Fruit fly (Drosophila melanogaster) whole organism, embryonic: Measurements from ENCODE around the gene CG7878.
A peak's percentile ranks its signal among the peaks of the same experiment; 100 is the strongest.

Source experiments
- ATbp ChIP-seq: fragments of 200-800 bp; sonication (Bioruptor generic); optimal IDR thresholded peaks from 2 replicates; lab custom pipeline; 2017; ENCODE audit warnings: missing biosample characterization, mild to moderate bottlenecking, missing genetic modification characterization, missing genetic modification reagents
- Ada2b ChIP-seq: fragments of 200-800 bp; sonication (Bioruptor generic); IDR thresholded peaks from 2 replicates; pipeline ENCODE4 v1.3.6; 2022; ENCODE audit warnings: missing biosample characterization, missing genetic modification characterization
- BEAF-32 ChIP-seq: fragments of 200-800 bp; sonication (Bioruptor generic); optimal IDR thresholded peaks from 3 replicates; lab custom pipeline; 2017; ENCODE audit warnings: missing biosample characterization, missing genetic modification characterization, mild to moderate bottlenecking, moderate library complexity, missing genetic modification reagents
- Bdp1 ChIP-seq: fragments of 200-800 bp; sonication (Bioruptor generic); optimal IDR thresholded peaks from 3 replicates; lab custom pipeline; 2016; ENCODE audit warnings: missing biosample characterization, missing genetic modification characterization
- Bgb ChIP-seq: fragments of 200-800 bp; sonication (Bioruptor generic); IDR thresholded peaks from 2 replicates; pipeline ENCODE4 v1.3.6; 2022; ENCODE audit warnings: missing biosample characterization, missing genetic modification characterization; ENCODE audit not compliant: partially characterized antibody
- CG10654 ChIP-seq: fragments of 200-800 bp; sonication (Bioruptor generic); optimal IDR thresholded peaks from 2 replicates; lab custom pipeline; 2016; ENCODE audit warnings: missing biosample characterization, missing genetic modification characterization
- CG11560 ChIP-seq: fragments of 200-800 bp; sonication (Bioruptor generic); IDR thresholded peaks from 3 replicates; pipeline ENCODE4 v1.3.6; 2022; ENCODE audit warnings: missing biosample characterization, missing genetic modification characterization
- CG13287 ChIP-seq: fragments of 200-800 bp; sonication (Bioruptor generic); IDR thresholded peaks from 2 replicates; pipeline ENCODE4 v1.3.6; 2022; ENCODE audit warnings: missing biosample characterization, missing genetic modification characterization; ENCODE audit not compliant: partially characterized antibody
- CG14014 ChIP-seq: fragments of 200-800 bp; sonication (Bioruptor generic); IDR thresholded peaks from 2 replicates; pipeline ENCODE4 v1.3.6; 2022; ENCODE audit warnings: missing biosample characterization, missing genetic modification characterization
- CG14667 ChIP-seq: fragments of 200-800 bp; sonication (Bioruptor generic); IDR thresholded peaks from 2 replicates; pipeline ENCODE4 v1.3.6; 2022; ENCODE audit warnings: missing biosample characterization, missing genetic modification characterization
- CG14860 ChIP-seq: fragments of 200-800 bp; sonication (Bioruptor generic); IDR thresholded peaks from 3 replicates; pipeline ENCODE4 v1.3.6; 2022; ENCODE audit warnings: missing biosample characterization, missing genetic modification characterization; ENCODE audit not compliant: partially characterized antibody
- CG14965 ChIP-seq: fragments of 200-800 bp; sonication (Bioruptor generic); optimal IDR thresholded peaks from 2 replicates; lab custom pipeline; 2016; ENCODE audit warnings: missing biosample characterization, missing genetic modification characterization, borderline replicate concordance
- CG1602 ChIP-seq: fragments of 200-800 bp; sonication (Bioruptor generic); optimal IDR thresholded peaks from 3 replicates; lab custom pipeline; 2016; ENCODE audit warnings: missing biosample characterization, missing genetic modification characterization
- CG16813 ChIP-seq: fragments of 200-800 bp; sonication (Bioruptor generic); IDR thresholded peaks from 3 replicates; pipeline ENCODE4 v1.3.6; 2022; ENCODE audit warnings: missing biosample characterization, missing genetic modification characterization; ENCODE audit not compliant: partially characterized antibody
- CG32767 ChIP-seq: fragments of 200-800 bp; sonication (Bioruptor generic); IDR thresholded peaks from 2 replicates; pipeline ENCODE4 v1.3.6; 2022; ENCODE audit warnings: missing biosample characterization, missing genetic modification characterization
- CG34376 ChIP-seq: fragments of 200-800 bp; sonication (Bioruptor generic); optimal IDR thresholded peaks from 2 replicates; lab custom pipeline; 2018; ENCODE audit warnings: missing biosample characterization, mild to moderate bottlenecking, missing genetic modification characterization
- CG3847 ChIP-seq: fragments of 200-800 bp; sonication (Bioruptor generic); IDR thresholded peaks from 2 replicates; pipeline ENCODE4 v1.3.6; 2022; ENCODE audit warnings: missing biosample characterization, missing genetic modification characterization
- CG42726 ChIP-seq: fragments of 200-800 bp; sonication (Bioruptor generic); IDR thresholded peaks from 2 replicates; pipeline ENCODE4 v1.3.6; 2022; ENCODE audit warnings: missing biosample characterization, missing genetic modification characterization; ENCODE audit not compliant: partially characterized antibody
- CG4282 ChIP-seq: fragments of 200-800 bp; sonication (Bioruptor generic); optimal IDR thresholded peaks from 2 replicates; lab custom pipeline; 2016; ENCODE audit warnings: missing biosample characterization, missing genetic modification characterization
- CG6791 ChIP-seq: fragments of 200-800 bp; sonication (Bioruptor generic); IDR thresholded peaks from 3 replicates; pipeline ENCODE4 v1.3.6; 2022; ENCODE audit warnings: missing biosample characterization, missing genetic modification characterization; ENCODE audit not compliant: partially characterized antibody
- CG8290 ChIP-seq, 3 experiments: fragments of 200-800 bp; sonication (Bioruptor generic); optimal IDR thresholded peaks; 2 replicates each; lab custom pipeline; 2016 to 2019; ENCODE audit warnings: missing biosample characterization in 3 of 3, missing genetic modification characterization in 3 of 3, mild to moderate bottlenecking in 2 of 3, moderate library complexity in 1 of 3
- CG8924 ChIP-seq: fragments of 200-800 bp; optimal IDR thresholded peaks from 3 replicates; lab custom pipeline; 2019; ENCODE audit warnings: missing biosample characterization, mild to moderate bottlenecking, missing genetic modification characterization, moderate library complexity
- CHES-1-like ChIP-seq: fragments of 200-800 bp; sonication (Bioruptor generic); optimal IDR thresholded peaks from 2 replicates; lab custom pipeline; 2016; ENCODE audit warnings: missing biosample characterization, missing genetic modification characterization
- Dip2 ChIP-seq: fragments of 200-800 bp; sonication (Bioruptor generic); IDR thresholded peaks from 2 replicates; pipeline ENCODE4 v1.3.6; 2022; ENCODE audit warnings: missing biosample characterization, missing genetic modification characterization
- Dp ChIP-seq: fragments of 200-800 bp; sonication (Bioruptor generic); optimal IDR thresholded peaks from 2 replicates; lab custom pipeline; 2018; ENCODE audit warnings: missing biosample characterization, mild to moderate bottlenecking, missing genetic modification characterization, moderate library complexity
- Kr ChIP-seq: fragments of 200-800 bp; sonication (Bioruptor generic); optimal IDR thresholded peaks from 2 replicates; lab custom pipeline; 2017; ENCODE audit warnings: missing biosample characterization, mild to moderate bottlenecking, missing genetic modification characterization
- Lhr ChIP-seq: fragments of 200-800 bp; sonication (Bioruptor generic); optimal IDR thresholded peaks from 3 replicates; lab custom pipeline; 2017; ENCODE audit warnings: mild to moderate bottlenecking, missing biosample characterization, missing genetic modification reagents, missing genetic modification characterization
- MTF-1 ChIP-seq: fragments of 200-800 bp; sonication (Bioruptor generic); optimal IDR thresholded peaks from 2 replicates; lab custom pipeline; 2018; ENCODE audit warnings: missing biosample characterization, mild to moderate bottlenecking, missing genetic modification characterization, borderline replicate concordance
- NC2β ChIP-seq: fragments of 200-800 bp; sonication (Bioruptor generic); optimal IDR thresholded peaks from 2 replicates; lab custom pipeline; 2016; ENCODE audit warnings: missing biosample characterization, missing genetic modification characterization
- Neu2 ChIP-seq: fragments of 200-800 bp; sonication (Bioruptor generic); optimal IDR thresholded peaks from 3 replicates; lab custom pipeline; 2016; ENCODE audit warnings: missing biosample characterization, missing genetic modification characterization, borderline replicate concordance
- Opbp ChIP-seq: fragments of 200-800 bp; sonication (Bioruptor generic); IDR thresholded peaks from 3 replicates; pipeline ENCODE4 v1.3.6; 2022; ENCODE audit warnings: missing biosample characterization, missing genetic modification characterization; ENCODE audit not compliant: partially characterized antibody
- Rfx ChIP-seq: fragments of 200-800 bp; sonication (Bioruptor generic); IDR thresholded peaks from 2 replicates; pipeline ENCODE4 v1.3.6; 2022; ENCODE audit warnings: missing biosample characterization, missing genetic modification characterization
- Scr ChIP-seq: fragments of 200-800 bp; sonication (Bioruptor generic); IDR thresholded peaks from 2 replicates; pipeline ENCODE4 v1.3.6; 2022; ENCODE audit warnings: missing biosample characterization, missing genetic modification characterization; ENCODE audit not compliant: partially characterized antibody
- Vsx1 ChIP-seq: fragments of 200-800 bp; sonication (Bioruptor generic); optimal IDR thresholded peaks from 2 replicates; lab custom pipeline; 2017; ENCODE audit warnings: missing biosample characterization, mild to moderate bottlenecking, missing genetic modification characterization, missing genetic modification reagents
- Xbp1 ChIP-seq: fragments of 200-800 bp; sonication (Bioruptor generic); optimal IDR thresholded peaks from 3 replicates; lab custom pipeline; 2016; ENCODE audit warnings: missing biosample characterization, mild to moderate bottlenecking, missing genetic modification characterization
- amos ChIP-seq: fragments of 200-800 bp; sonication (Bioruptor generic); IDR thresholded peaks from 2 replicates; pipeline ENCODE4 v1.3.6; 2022; ENCODE audit warnings: missing biosample characterization, missing genetic modification characterization; ENCODE audit not compliant: partially characterized antibody
- ato ChIP-seq: fragments of 200-800 bp; sonication (Bioruptor generic); IDR thresholded peaks from 2 replicates; pipeline ENCODE4 v1.3.6; 2022; ENCODE audit warnings: missing biosample characterization, missing genetic modification characterization; ENCODE audit not compliant: partially characterized antibody
- bowl ChIP-seq: fragments of 200-800 bp; sonication (Bioruptor generic); IDR thresholded peaks from 2 replicates; pipeline ENCODE4 v1.3.6; 2022; ENCODE audit warnings: missing biosample characterization, missing genetic modification characterization
- gem ChIP-seq: fragments of 200-800 bp; sonication (Bioruptor generic); optimal IDR thresholded peaks from 2 replicates; lab custom pipeline; 2019; ENCODE audit warnings: missing biosample characterization, mild to moderate bottlenecking, missing genetic modification characterization, moderate library complexity
- gfzf ChIP-seq: fragments of 200-800 bp; sonication (Bioruptor generic); optimal IDR thresholded peaks from 2 replicates; lab custom pipeline; 2016; ENCODE audit warnings: missing biosample characterization, mild to moderate bottlenecking, missing genetic modification characterization, moderate library complexity
- kah ChIP-seq: fragments of 200-800 bp; sonication (Bioruptor generic); optimal IDR thresholded peaks from 2 replicates; lab custom pipeline; 2018; ENCODE audit warnings: missing biosample characterization, mild to moderate bottlenecking, missing genetic modification characterization
- odd ChIP-seq: fragments of 200-800 bp; sonication (Bioruptor generic); optimal IDR thresholded peaks from 2 replicates; lab custom pipeline; 2017; ENCODE audit warnings: missing biosample characterization, mild to moderate bottlenecking, missing genetic modification characterization
- psq ChIP-seq: fragments of 200-800 bp; sonication (Bioruptor generic); optimal IDR thresholded peaks from 2 replicates; lab custom pipeline; 2017; ENCODE audit warnings: missing biosample characterization, missing genetic modification characterization
- sens-2 ChIP-seq: fragments of 200-800 bp; sonication (Bioruptor generic); IDR thresholded peaks from 2 replicates; pipeline ENCODE4 v1.3.6; 2022; ENCODE audit warnings: missing biosample characterization, missing genetic modification characterization
- sug ChIP-seq: fragments of 200-800 bp; optimal IDR thresholded peaks from 2 replicates; lab custom pipeline; 2019; ENCODE audit warnings: missing biosample characterization, mild to moderate bottlenecking, missing genetic modification characterization, moderate library complexity
- tna ChIP-seq: fragments of 200-800 bp; sonication (Bioruptor generic); IDR thresholded peaks from 2 replicates; pipeline ENCODE4 v1.3.6; 2022; ENCODE audit warnings: missing biosample characterization, missing genetic modification characterization; ENCODE audit not compliant: partially characterized antibody
- vvl ChIP-seq: fragments of 200-800 bp; sonication (Bioruptor generic); IDR thresholded peaks from 2 replicates; pipeline ENCODE4 v1.3.6; 2022; ENCODE audit warnings: missing biosample characterization, missing genetic modification characterization
- wor ChIP-seq: fragments of 200-800 bp; sonication (Bioruptor generic); IDR thresholded peaks from 2 replicates; pipeline ENCODE4 v1.3.6; 2022; ENCODE audit warnings: missing biosample characterization, missing genetic modification characterization
- zen2 ChIP-seq: fragments of 200-800 bp; sonication (Bioruptor generic); IDR thresholded peaks from 3 replicates; pipeline ENCODE4 v1.3.6; 2022; ENCODE audit warnings: missing biosample characterization, missing genetic modification characterization; ENCODE audit not compliant: partially characterized antibody

Gene CG7878

dm6 chr3R:8139326-8139725, 16.8 kb downstream of the CG7878 start (continued):
- TF ChIP-seq kah (GFP tag; lab: Kevin White, UChicago) (no peak), CG4282 (no peak), Neu2 (no peak), CHES-1-like (GFP tag; lab: Kevin White, UChicago) (no peak), CG1602 (GFP tag; lab: Kevin White, UChicago) (no peak), CG42726 (GFP tag; lab: Robert Waterston, UW) (peak; percentile 61; the same call in 1 of the 2 replicates), Xbp1 (GFP tag; lab: Kevin White, UChicago) (no peak), CG3847 (GFP tag; lab: Robert Waterston, UW) (no peak), Kr (GFP tag; lab: Kevin White, UChicago) (no peak), zen2 (GFP tag; lab: Robert Waterston, UW) (peak; percentile 64; the same call in 2 of the 3 replicates), vvl (GFP tag; lab: Robert Waterston, UW) (peak; percentile 44; the same call in 1 of the 2 replicates), Bdp1 (GFP tag; lab: Kevin White, UChicago) (peak; percentile 98), odd (no peak), CG34376 (GFP tag; lab: Kevin White, UChicago) (no peak), Bgb (GFP tag; lab: Robert Waterston, UW) (peak; percentile 80), Lhr (no peak), Vsx1 (no peak), CG14014 (GFP tag; lab: Robert Waterston, UW) (no peak), CG14965 (no peak), bowl (GFP tag; lab: Robert Waterston, UW) (no peak), CG14667 (GFP tag; lab: Robert Waterston, UW) (no peak), ato (GFP tag; lab: Robert Waterston, UW) (peak; percentile 84), wor (no peak), Ada2b (GFP tag; lab: Robert Waterston, UW) (no peak), Rfx (GFP tag; lab: Robert Waterston, UW) (no peak), CG6791 (GFP tag; lab: Robert Waterston, UW) (peak; percentile 95), CG8924 (no peak), Dp (GFP tag; lab: Kevin White, UChicago) (no peak), NC2β (no peak), psq (GFP tag; lab: Kevin White, UChicago) (no peak), CG14860 (GFP tag; lab: Robert Waterston, UW) (peak; percentile 81), Opbp (peak; percentile 93), ATbp (no peak), CG16813 (GFP tag; lab: Robert Waterston, UW) (peak; percentile 86), amos (GFP tag; lab: Robert Waterston, UW) (peak; percentile 82), CG32767 (GFP tag; lab: Robert Waterston, UW) (no peak), BEAF-32 (GFP tag; lab: Kevin White, UChicago) (no peak), Scr (peak; percentile 74), CG8290 (GFP tag; optimal IDR thresholded peaks at IDR 0.05; lab: Kevin White, UChicago) (no peak), CG8290 (tag; optimal IDR thresholded peaks at IDR 0.05; lab: Kevin White, UChicago) (no peak), CG13287 (GFP tag; lab: Robert Waterston, UW) (peak; percentile 49; the same call in 1 of the 2 replicates), gem (tag; lab: Kevin White, UChicago) (no peak), MTF-1 (GFP tag; lab: Kevin White, UChicago) (no peak), CG10654 (GFP tag; lab: Kevin White, UChicago) (no peak), tna (GFP tag; lab: Robert Waterston, UW) (peak; percentile 82), sens-2 (no peak), Dip2 (GFP tag; lab: Robert Waterston, UW) (no peak), sug (tag; lab: Kevin White, UChicago) (no peak), CG11560 (tag; lab: Robert Waterston, UW) (no peak), gfzf (no peak)
